Fruit fly (Drosophila melanogaster) whole organism, embryonic: ENCODE data around the gene CG6511.
A peak's percentile ranks its signal among the peaks of the same experiment; 100 is the strongest.

Source experiments
- Awh ChIP-seq: fragments of 200-800 bp; sonication (Bioruptor generic); IDR thresholded peaks from 2 replicates; pipeline ENCODE4, ENCODE4 v1.3.6; 2022; ENCODE audit warnings: missing biosample characterization, missing genetic modification characterization
- CG10209 ChIP-seq: fragments of 200-800 bp; sonication (Bioruptor generic); optimal IDR thresholded peaks from 3 replicates; lab custom pipeline; 2017; ENCODE audit warnings: missing biosample characterization, mild to moderate bottlenecking, missing genetic modification characterization, missing genetic modification reagents
- CG10366 ChIP-seq: fragments of 200-800 bp; sonication (Bioruptor generic); IDR thresholded peaks from 2 replicates; pipeline ENCODE4 v1.3.6; 2022; ENCODE audit warnings: missing biosample characterization, missing genetic modification characterization
- CG10979 ChIP-seq: fragments of 200-800 bp; sonication (Bioruptor generic); optimal IDR thresholded peaks from 2 replicates; lab custom pipeline; 2018; ENCODE audit warnings: missing biosample characterization, mild to moderate bottlenecking, missing genetic modification characterization, moderate library complexity
- CG12071 ChIP-seq: fragments of 200-800 bp; sonication (Bioruptor generic); optimal IDR thresholded peaks from 3 replicates; lab custom pipeline; 2018; ENCODE audit warnings: missing biosample characterization, mild to moderate bottlenecking, missing genetic modification characterization
- CG1233 ChIP-seq: fragments of 200-800 bp; sonication (Bioruptor generic); optimal IDR thresholded peaks from 4 replicates; lab custom pipeline; 2018; ENCODE audit warnings: missing biosample characterization, mild to moderate bottlenecking, missing genetic modification characterization
- CG12391 ChIP-seq: fragments of 200-800 bp; sonication (Bioruptor generic); optimal IDR thresholded peaks from 3 replicates; lab custom pipeline; 2018; ENCODE audit warnings: missing biosample characterization, mild to moderate bottlenecking, missing genetic modification characterization, moderate library complexity
- CG15073 ChIP-seq: fragments of 200-800 bp; sonication (Bioruptor generic); optimal IDR thresholded peaks from 2 replicates; lab custom pipeline; 2016; ENCODE audit warnings: missing biosample characterization, missing genetic modification characterization
- CG15601 ChIP-seq: fragments of 200-800 bp; sonication (Bioruptor generic); optimal IDR thresholded peaks from 3 replicates; lab custom pipeline; 2019; ENCODE audit warnings: missing biosample characterization, mild to moderate bottlenecking, missing genetic modification characterization, moderate library complexity
- CG1602 ChIP-seq: fragments of 200-800 bp; sonication (Bioruptor generic); optimal IDR thresholded peaks from 3 replicates; lab custom pipeline; 2016; ENCODE audit warnings: missing biosample characterization, missing genetic modification characterization
- CG18476 ChIP-seq: fragments of 200-800 bp; sonication (Bioruptor generic); optimal IDR thresholded peaks from 2 replicates; lab custom pipeline; 2016; ENCODE audit warnings: missing biosample characterization, mild to moderate bottlenecking, missing genetic modification characterization
- CG18599 ChIP-seq: fragments of 200-800 bp; sonication (Bioruptor generic); optimal IDR thresholded peaks from 3 replicates; lab custom pipeline; 2017; ENCODE audit warnings: missing biosample characterization, missing genetic modification characterization, mild to moderate bottlenecking, moderate library complexity, missing genetic modification reagents
- CG2129 ChIP-seq: fragments of 200-800 bp; sonication (Bioruptor generic); IDR thresholded peaks from 2 replicates; pipeline ENCODE4 v1.3.6; 2022; ENCODE audit warnings: missing biosample characterization, missing genetic modification characterization; ENCODE audit not compliant: partially characterized antibody
- CG3065 ChIP-seq: fragments of 200-800 bp; sonication (Bioruptor generic); optimal IDR thresholded peaks from 2 replicates; lab custom pipeline; 2016; ENCODE audit warnings: missing biosample characterization, missing genetic modification characterization
- CG31365 ChIP-seq: fragments of 200-800 bp; sonication (Bioruptor generic); optimal IDR thresholded peaks from 2 replicates; lab custom pipeline; 2018; ENCODE audit warnings: missing biosample characterization, mild to moderate bottlenecking, missing genetic modification characterization
- CG31441 ChIP-seq: fragments of 200-800 bp; sonication (Bioruptor generic); IDR thresholded peaks from 2 replicates; pipeline ENCODE4 v1.3.6; 2022; ENCODE audit warnings: missing biosample characterization, missing genetic modification characterization
- CG6813 ChIP-seq: fragments of 200-800 bp; sonication (Bioruptor generic); optimal IDR thresholded peaks from 2 replicates; lab custom pipeline; 2017; ENCODE audit warnings: missing biosample characterization, missing genetic modification characterization, mild to moderate bottlenecking, moderate library complexity, missing genetic modification reagents
- CG7839 ChIP-seq: fragments of 200-800 bp; sonication (Bioruptor generic); optimal IDR thresholded peaks from 3 replicates; lab custom pipeline; 2018; ENCODE audit warnings: missing biosample characterization, mild to moderate bottlenecking, missing genetic modification characterization, moderate library complexity
- CG7928 ChIP-seq: fragments of 200-800 bp; sonication (Bioruptor generic); optimal IDR thresholded peaks from 2 replicates; lab custom pipeline; 2017; ENCODE audit warnings: missing biosample characterization, mild to moderate bottlenecking, missing genetic modification characterization
- CG8359 ChIP-seq: fragments of 200-800 bp; sonication (Bioruptor generic); optimal IDR thresholded peaks from 2 replicates; lab custom pipeline; 2017; ENCODE audit warnings: missing biosample characterization, mild to moderate bottlenecking, missing genetic modification characterization, borderline replicate concordance
- CG9437 ChIP-seq: fragments of 200-800 bp; sonication (Bioruptor generic); optimal IDR thresholded peaks from 2 replicates; lab custom pipeline; 2018; ENCODE audit warnings: missing biosample characterization, mild to moderate bottlenecking, missing genetic modification characterization
- CG9876 ChIP-seq: fragments of 200-800 bp; sonication (Bioruptor generic); optimal IDR thresholded peaks from 2 replicates; lab custom pipeline; 2016; ENCODE audit warnings: missing biosample characterization, missing genetic modification characterization
- Dad ChIP-seq: fragments of 200-800 bp; sonication (Bioruptor generic); optimal IDR thresholded peaks from 3 replicates; lab custom pipeline; 2016; ENCODE audit warnings: missing biosample characterization, missing genetic modification characterization
- Dp ChIP-seq: fragments of 200-800 bp; sonication (Bioruptor generic); optimal IDR thresholded peaks from 2 replicates; lab custom pipeline; 2018; ENCODE audit warnings: missing biosample characterization, mild to moderate bottlenecking, missing genetic modification characterization, moderate library complexity
- Gug ChIP-seq: fragments of 200-800 bp; sonication (Bioruptor generic); IDR thresholded peaks from 4 replicates; pipeline ENCODE4 v1.3.6; 2022; ENCODE audit warnings: missing biosample characterization, missing genetic modification characterization
- HHEX ChIP-seq: fragments of 200-800 bp; sonication (Bioruptor generic); optimal IDR thresholded peaks from 3 replicates; lab custom pipeline; 2017; ENCODE audit warnings: missing biosample characterization, mild to moderate bottlenecking, missing genetic modification characterization, missing genetic modification reagents
- Hr39 ChIP-seq: fragments of >200 bp; optimal IDR thresholded peaks from 2 replicates; lab custom pipeline; 2017
- Lim3 ChIP-seq: fragments of 200-800 bp; sonication (Bioruptor generic); IDR thresholded peaks from 2 replicates; pipeline ENCODE4 v1.3.6; 2022; ENCODE audit warnings: missing biosample characterization, missing genetic modification characterization
- MTF-1 ChIP-seq: fragments of 200-800 bp; sonication (Bioruptor generic); optimal IDR thresholded peaks from 2 replicates; lab custom pipeline; 2018; ENCODE audit warnings: missing biosample characterization, mild to moderate bottlenecking, missing genetic modification characterization, borderline replicate concordance
- Med ChIP-seq: fragments of 200-800 bp; sonication (Bioruptor generic); peaks from one replicate; lab custom pipeline; 2016; ENCODE audit warnings: missing biosample characterization, missing genetic modification characterization, mild to moderate bottlenecking, inconsistent platforms, moderate library complexity
- Mrtf ChIP-seq: fragments of 200-800 bp; sonication (Bioruptor generic); IDR thresholded peaks from 3 replicates; pipeline ENCODE4 v1.3.6; 2022; ENCODE audit warnings: missing biosample characterization, missing genetic modification characterization
- NFAT ChIP-seq: fragments of 200-800 bp; sonication (Bioruptor generic); IDR thresholded peaks from 2 replicates; pipeline ENCODE4 v1.3.6; 2022; ENCODE audit warnings: missing biosample characterization, missing genetic modification characterization
- Nf-YA ChIP-seq: fragments of 200-800 bp; sonication (Bioruptor generic); IDR thresholded peaks from 2 replicates; pipeline ENCODE4 v1.3.6; 2022; ENCODE audit warnings: missing biosample characterization, missing genetic modification characterization
- Taf1 ChIP-seq: fragments of 200-800 bp; sonication (Bioruptor generic); IDR thresholded peaks from 2 replicates; pipeline ENCODE4 v1.3.6; 2022; ENCODE audit warnings: missing biosample characterization, missing genetic modification characterization
- Usf ChIP-seq: fragments of 200-800 bp; sonication (Bioruptor generic); optimal IDR thresholded peaks from 2 replicates; lab custom pipeline; 2017; ENCODE audit warnings: missing genotype, missing biosample characterization, missing genetic modification characterization
- ci ChIP-seq: fragments of 200-800 bp; sonication (Bioruptor generic); IDR thresholded peaks from 3 replicates; pipeline ENCODE4 v1.3.6; 2022; ENCODE audit warnings: missing biosample characterization, missing genetic modification characterization
- emc ChIP-seq: fragments of 200-800 bp; sonication (Bioruptor generic); optimal IDR thresholded peaks from 2 replicates; lab custom pipeline; 2016; ENCODE audit warnings: missing biosample characterization, missing genetic modification characterization
- fru ChIP-seq: fragments of >200 bp; optimal IDR thresholded peaks from 2 replicates; lab custom pipeline; 2017
- gsb ChIP-seq: fragments of 200-800 bp; sonication (Bioruptor generic); IDR thresholded peaks from 2 replicates; pipeline ENCODE4 v1.3.6; 2022; ENCODE audit warnings: missing biosample characterization, missing genetic modification characterization
- hkb ChIP-seq, 2 experiments: fragments of 200-800 bp in 1 of 2; fragments of >200 bp in 1 of 2; sonication (Bioruptor generic) in 1 of 2; IDR thresholded peaks in 1 of 2; optimal IDR thresholded peaks in 1 of 2; 2 replicates each; pipeline versions ENCODE4 v1.3.6 to Lab custom; 2017 to 2022; ENCODE audit warnings: missing biosample characterization in 1 of 2, missing genetic modification characterization in 1 of 2
- mirr ChIP-seq: fragments of 200-800 bp; sonication (Bioruptor generic); optimal IDR thresholded peaks from 3 replicates; lab custom pipeline; 2018; ENCODE audit warnings: missing biosample characterization, mild to moderate bottlenecking, missing genetic modification characterization
- nerfin-1 ChIP-seq: fragments of 200-800 bp; sonication (Bioruptor generic); optimal IDR thresholded peaks from 3 replicates; lab custom pipeline; 2019; ENCODE audit warnings: missing biosample characterization, mild to moderate bottlenecking, missing genetic modification characterization, moderate library complexity
- pros ChIP-seq: fragments of 200-800 bp; sonication (Bioruptor generic); optimal IDR thresholded peaks from 3 replicates; lab custom pipeline; 2019; ENCODE audit warnings: missing biosample characterization, mild to moderate bottlenecking, missing genetic modification characterization, moderate library complexity
- pzg ChIP-seq: fragments of 200-800 bp; sonication (Bioruptor generic); optimal IDR thresholded peaks from 3 replicates; lab custom pipeline; 2018; ENCODE audit warnings: missing biosample characterization, mild to moderate bottlenecking, missing genetic modification characterization, moderate library complexity
- run ChIP-seq: fragments of 200-800 bp; sonication (Bioruptor generic); optimal IDR thresholded peaks from 3 replicates; lab custom pipeline; 2018; ENCODE audit warnings: missing biosample characterization, mild to moderate bottlenecking, missing genetic modification characterization
- salm ChIP-seq: fragments of 200-800 bp; sonication (Bioruptor generic); optimal IDR thresholded peaks from 2 replicates; lab custom pipeline; 2018; ENCODE audit warnings: missing biosample characterization, mild to moderate bottlenecking, missing genetic modification characterization
- schlank ChIP-seq: fragments of 200-800 bp; sonication (Bioruptor generic); optimal IDR thresholded peaks from 2 replicates; lab custom pipeline; 2018; ENCODE audit warnings: missing biosample characterization, mild to moderate bottlenecking, missing genetic modification characterization
- so ChIP-seq: fragments of 200-800 bp; sonication (Bioruptor generic); IDR thresholded peaks from 3 replicates; pipeline ENCODE4 v1.3.6; 2022; ENCODE audit warnings: missing biosample characterization, missing genetic modification characterization
- twi ChIP-seq: fragments of 200-800 bp; optimal IDR thresholded peaks from 2 replicates; lab custom pipeline; 2019; ENCODE audit warnings: missing biosample characterization, mild to moderate bottlenecking, missing genetic modification characterization, moderate library complexity
- usp ChIP-seq: fragments of >200 bp; optimal IDR thresholded peaks from 2 replicates; lab custom pipeline; 2017; ENCODE audit warnings: missing biosample characterization, missing genetic modification characterization

Gene CG6511

DNA sequence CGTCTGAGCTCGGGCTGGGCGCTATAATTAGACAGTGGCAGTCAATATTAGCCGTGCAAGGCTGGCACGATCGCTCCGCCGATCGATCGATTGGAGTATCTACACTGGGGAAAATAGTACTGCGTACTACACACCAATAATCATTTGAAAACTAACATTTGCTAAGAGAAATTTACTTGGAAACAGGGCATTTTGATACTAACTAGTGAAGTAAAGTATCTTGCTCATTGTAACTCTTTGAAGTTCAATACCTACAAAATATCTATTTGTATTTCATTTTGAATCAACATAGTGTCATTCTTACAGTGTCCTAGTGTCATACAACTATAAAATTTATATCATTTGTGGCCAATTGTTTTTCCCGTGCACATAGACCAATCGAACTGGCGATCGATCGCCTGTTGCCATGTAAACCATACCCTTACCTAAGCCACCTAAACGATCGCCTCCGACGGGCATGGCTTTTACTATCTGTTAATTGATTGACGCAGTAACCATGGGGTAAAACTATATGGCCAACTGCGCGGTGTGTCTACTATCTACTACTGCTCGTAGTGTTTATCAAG lies 20.4 kb upstream of the CG6511 start:
- TF ChIP-seq mirr = peak; percentile 67
- TF ChIP-seq nerfin-1 (tag; lab: Kevin White, UChicago) = peak; percentile 36
- peak; percentile 64; the same call in 2 of the 4 replicates for TF ChIP-seq Gug (GFP tag; lab: Robert Waterston, UW)
- TF ChIP-seq Dad = peak; percentile 30
- TF ChIP-seq CG12071 (GFP tag; lab: Kevin White, UChicago) = peak; percentile 31
- no peak for TF ChIP-seq Dp (GFP tag; lab: Kevin White, UChicago)
- TF ChIP-seq schlank = peak; percentile 10
- TF ChIP-seq salm (tag; lab: Kevin White, UChicago) = peak; percentile 50
- peak; percentile 33; the same call in 1 of the 3 replicates for TF ChIP-seq so (GFP tag; lab: Robert Waterston, UW)
- TF ChIP-seq CG15601 (tag; lab: Kevin White, UChicago) = peak; percentile 33
- peak; percentile 83 for TF ChIP-seq CG10209
- peak; percentile 91 for TF ChIP-seq Med (GFP tag; lab: Kevin White, UChicago)
- no peak for TF ChIP-seq CG3065 (GFP tag; lab: Kevin White, UChicago)
- peak; percentile 70 for TF ChIP-seq CG18476
- no peak for TF ChIP-seq CG2129 (GFP tag; lab: Robert Waterston, UW)
- TF ChIP-seq CG12391 (tag; lab: Kevin White, UChicago) = peak; percentile 83
- no peak for TF ChIP-seq NFAT (GFP tag; lab: Robert Waterston, UW)
- TF ChIP-seq CG15073 = peak; percentile 34
- peak; percentile 38 for TF ChIP-seq CG31365 (tag; lab: Kevin White, UChicago)
- TF ChIP-seq gsb (GFP tag; lab: Robert Waterston, UW) = peak; percentile 48; the same call in 1 of the 2 replicates
- peak; percentile 37 for TF ChIP-seq twi (tag; lab: Kevin White, UChicago)
- TF ChIP-seq CG9876 (GFP tag; lab: Kevin White, UChicago) = peak; percentile 59
- TF ChIP-seq HHEX (GFP tag; lab: Kevin White, UChicago) = peak; percentile 79
- peak; percentile 59 for TF ChIP-seq Usf
- TF ChIP-seq CG7839 (tag; lab: Kevin White, UChicago) = peak; percentile 90
- peak; percentile 82 for TF ChIP-seq CG31441
- TF ChIP-seq CG6813 (GFP tag; lab: Kevin White, UChicago) = peak; percentile 57
- no peak; the same call in 1 of the 2 replicates for TF ChIP-seq Awh
- TF ChIP-seq MTF-1 (GFP tag; lab: Kevin White, UChicago) = no peak
- peak; percentile 71 for TF ChIP-seq run (tag; lab: Kevin White, UChicago)
- TF ChIP-seq Mrtf (GFP tag; lab: Robert Waterston, UW) = peak; percentile 60; the same call in 1 of the 3 replicates
- TF ChIP-seq CG1602 (GFP tag; lab: Kevin White, UChicago) = peak; percentile 78
- peak; percentile 66 for TF ChIP-seq emc (GFP tag; lab: Kevin White, UChicago)
- TF ChIP-seq CG7928 (GFP tag; lab: Kevin White, UChicago) = peak; percentile 43
- TF ChIP-seq Hr39 = no peak
- peak; percentile 90 for TF ChIP-seq CG18599
- TF ChIP-seq hkb (optimal IDR thresholded peaks at IDR 0.05; lab: Kevin White, UChicago) = no peak
- TF ChIP-seq hkb (GFP tag; IDR thresholded peaks at IDR 0.05; lab: Robert Waterston, UW) = peak; percentile 82
- TF ChIP-seq pros (GFP tag; lab: Kevin White, UChicago) = no peak
- peak; percentile 77 for TF ChIP-seq CG9437 (GFP tag; lab: Kevin White, UChicago)
- no peak for TF ChIP-seq fru (lab: Kevin White, UChicago)
- no peak; the same call in 1 of the 2 replicates for TF ChIP-seq Lim3
- TF ChIP-seq CG10366 (GFP tag; lab: Robert Waterston, UW) = peak; percentile 77
- no peak for TF ChIP-seq pzg (GFP tag; lab: Kevin White, UChicago)
- TF ChIP-seq CG10979 (tag; lab: Kevin White, UChicago) = peak; percentile 72
- peak; percentile 75 for TF ChIP-seq CG1233 (GFP tag; lab: Kevin White, UChicago)
- TF ChIP-seq Taf1 = peak; percentile 61; the same call in 1 of the 2 replicates
- no peak for TF ChIP-seq usp (GFP tag; lab: Kevin White, UChicago)
- TF ChIP-seq ci (GFP tag; lab: Robert Waterston, UW) = peak; percentile 58
- TF ChIP-seq Nf-YA = peak; percentile 64
- TF ChIP-seq CG8359 (GFP tag; lab: Kevin White, UChicago) = peak; percentile 46
